Worm (Caenorhabditis elegans) whole organism, midembryonic: ENCODE data around the gene ceh-81.

Experiments used
- T22C8.4 ChIP-seq: fragments of 200-800 bp; sonication (Bioruptor generic); IDR thresholded peaks from 2 replicates; pipeline ENCODE4 v1.3.6; 2022; ENCODE audit warnings: missing genetic modification characterization, missing compliant biosample characterization
- cog-1 ChIP-seq: sonication (generic microtip); optimal IDR thresholded peaks from 2 replicates; lab custom pipeline; 2016; ENCODE audit warnings: missing genetic modification characterization, missing compliant biosample characterization
- flt-1 ChIP-seq: fragments of 200-800 bp; sonication (Bioruptor generic); IDR thresholded peaks from 2 replicates; pipeline ENCODE4 v1.3.6; 2022; ENCODE audit warnings: missing genetic modification characterization, missing compliant biosample characterization
- klf-2 ChIP-seq: fragments of 200-800 bp; sonication (Bioruptor generic); conservative IDR thresholded peaks from 2 replicates; pipeline ENCODE4 v1.3.6; 2022; ENCODE audit warnings: missing genetic modification reagents, missing genetic modification characterization, missing compliant biosample characterization
- med-1 ChIP-seq: sonication (generic microtip); optimal IDR thresholded peaks from 2 replicates; lab custom pipeline; 2017; ENCODE audit warnings: missing genetic modification characterization, mild to moderate bottlenecking, missing compliant biosample characterization, antibody characterized with exemption, missing genetic modification reagents; ENCODE audit not compliant: insufficient read depth
- ref-1 ChIP-seq: fragments of 200-800 bp; sonication (Bioruptor generic); conservative IDR thresholded peaks from 2 replicates; pipeline ENCODE4 v1.3.6; 2022; ENCODE audit warnings: missing genetic modification reagents, missing genetic modification characterization, missing compliant biosample characterization
- tab-1 ChIP-seq: fragments of 200-800 bp; sonication (Bioruptor generic); IDR thresholded peaks from 2 replicates; pipeline ENCODE4 v1.3.6; 2022; ENCODE audit warnings: missing genetic modification characterization, missing compliant biosample characterization
- ztf-23 ChIP-seq: fragments of 200-800 bp; sonication (Bioruptor generic); IDR thresholded peaks from 2 replicates; pipeline ENCODE4 v1.3.6; 2022; ENCODE audit warnings: missing genetic modification reagents, missing genetic modification characterization, missing compliant biosample characterization
- ztf-29 ChIP-seq: fragments of 200-800 bp; sonication (Bioruptor generic); IDR thresholded peaks from 2 replicates; pipeline ENCODE4 v1.3.6; 2022; ENCODE audit warnings: missing genetic modification reagents, missing genetic modification characterization, missing compliant biosample characterization

The ceh-81 gene

DNA sequence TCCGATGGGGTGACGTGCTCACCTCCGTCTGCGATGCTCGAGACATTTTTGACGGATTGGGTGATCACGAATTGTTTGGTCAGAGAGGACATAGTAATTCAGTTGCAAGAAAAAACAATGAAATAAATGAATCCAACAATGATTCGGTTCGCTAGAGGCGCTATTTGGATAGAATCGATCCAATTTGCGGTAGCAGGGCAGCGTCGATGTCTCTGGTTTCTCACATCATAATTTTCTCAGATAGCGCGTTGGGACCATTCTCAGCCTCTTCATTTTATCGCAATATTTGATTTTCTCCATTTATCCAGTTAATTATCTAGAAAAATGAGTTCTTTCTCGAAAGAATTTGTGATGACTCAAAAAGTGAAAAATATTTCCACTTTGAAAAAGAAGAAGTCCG is 23.8 kb upstream of the ceh-81 start, which contains the start of gene sdz-18:
TSS of gene sdz-18 (minus strand) at position 101 of the 400 bp plus-strand sequence.
- no peak for TF ChIP-seq ref-1 (GFP tag; lab: Robert Waterston, UW)
- TF ChIP-seq ztf-23 (GFP tag; lab: Robert Waterston, UW) = no peak
- no peak for TF ChIP-seq flt-1 (GFP tag; lab: Robert Waterston, UW)
- TF ChIP-seq cog-1 (tag; lab: Kevin White, UChicago) = no peak
- no peak for TF ChIP-seq med-1 (GFP tag; lab: Kevin White, UChicago)
- TF ChIP-seq tab-1 (GFP tag; lab: Robert Waterston, UW) = no peak
- TF ChIP-seq ztf-29 (GFP tag; lab: Robert Waterston, UW) = no peak
- no peak for TF ChIP-seq klf-2 (GFP tag; lab: Robert Waterston, UW)
- no peak for TF ChIP-seq T22C8.4 (GFP tag; lab: Robert Waterston, UW)

- no peak for TF ChIP-seq ztf-23 (GFP tag; lab: Robert Waterston, UW)
- no peak for TF ChIP-seq klf-2 (GFP tag; lab: Robert Waterston, UW)
- TF ChIP-seq cog-1 (tag; lab: Kevin White, UChicago) = no peak
- no peak for TF ChIP-seq flt-1 (GFP tag; lab: Robert Waterston, UW)
- TF ChIP-seq tab-1 (GFP tag; lab: Robert Waterston, UW) = no peak
- TF ChIP-seq T22C8.4 (GFP tag; lab: Robert Waterston, UW) = no peak
- no peak for TF ChIP-seq ztf-29 (GFP tag; lab: Robert Waterston, UW)
- no peak for TF ChIP-seq med-1 (GFP tag; lab: Kevin White, UChicago)
- no peak for TF ChIP-seq ref-1 (GFP tag; lab: Robert Waterston, UW)
Measured at ce11 chrII:1709959-1710358, 20.2 kb upstream of the ceh-81 start, which contains the start of gene fbxa-184. Gene fbxa-184 (plus strand): TSS chrII:1710259.

ce11 chrII:1712938-1713337 is 17.3 kb upstream of the ceh-81 start, which contains the start of gene btb-7:
Gene btb-7 (plus strand): TSS chrII:1713238.
- TF ChIP-seq ref-1 (GFP tag; lab: Robert Waterston, UW) = no peak
- TF ChIP-seq ztf-23 (GFP tag; lab: Robert Waterston, UW) = no peak
- TF ChIP-seq T22C8.4 (GFP tag; lab: Robert Waterston, UW) = no peak
- no peak for TF ChIP-seq cog-1 (tag; lab: Kevin White, UChicago)
- TF ChIP-seq flt-1 (GFP tag; lab: Robert Waterston, UW) = no peak
- TF ChIP-seq klf-2 (GFP tag; lab: Robert Waterston, UW) = no peak
- no peak for TF ChIP-seq med-1 (GFP tag; lab: Kevin White, UChicago)
- no peak for TF ChIP-seq tab-1 (GFP tag; lab: Robert Waterston, UW)

ce11 chrII:1714772-1715353 is 15.3 kb upstream of the ceh-81 start, which contains the start of gene btb-6:
Gene btb-6 (plus strand): TSS chrII:1715303.
- TF ChIP-seq tab-1 (GFP tag; lab: Robert Waterston, UW) (0 out of 2 replicates have a peak, but pooled peaks have one; percentile 53), ref-1 (GFP tag; lab: Robert Waterston, UW) (no peak)

- TF ChIP-seq cog-1 (tag; lab: Kevin White, UChicago) = no peak
- no peak for TF ChIP-seq flt-1 (GFP tag; lab: Robert Waterston, UW)
- TF ChIP-seq ztf-23 (GFP tag; lab: Robert Waterston, UW) = no peak
- no peak for TF ChIP-seq T22C8.4 (GFP tag; lab: Robert Waterston, UW)
- no peak for TF ChIP-seq tab-1 (GFP tag; lab: Robert Waterston, UW)
- TF ChIP-seq ref-1 (GFP tag; lab: Robert Waterston, UW) = no peak
- no peak for TF ChIP-seq med-1 (GFP tag; lab: Kevin White, UChicago)
- no peak for TF ChIP-seq klf-2 (GFP tag; lab: Robert Waterston, UW)
- TF ChIP-seq ztf-29 (GFP tag; lab: Robert Waterston, UW) = no peak
Measured at ce11 chrII:1719153-1719552, 11.1 kb upstream of the ceh-81 start, which contains the start of gene fbxb-48. Gene fbxb-48 (minus strand): TSS chrII:1719253.

ce11 chrII:1722394-1722793 is 7.8 kb upstream of the ceh-81 start, which contains the start of the genes fbxb-5 and btb-8:
Gene fbxb-5 (minus strand): TSS chrII:1722494.
Gene btb-8 (plus strand): TSS chrII:1722770.
- TF ChIP-seq ztf-29 (GFP tag; lab: Robert Waterston, UW) (no peak), ref-1 (GFP tag; lab: Robert Waterston, UW) (no peak), cog-1 (tag; lab: Kevin White, UChicago) (no peak), tab-1 (GFP tag; lab: Robert Waterston, UW) (no peak), flt-1 (GFP tag; lab: Robert Waterston, UW) (no peak), med-1 (GFP tag; lab: Kevin White, UChicago) (no peak), T22C8.4 (GFP tag; lab: Robert Waterston, UW) (no peak), ztf-23 (GFP tag; lab: Robert Waterston, UW) (no peak), klf-2 (GFP tag; lab: Robert Waterston, UW) (no peak)

ce11 chrII:1724314-1724713 is 5.9 kb upstream of the ceh-81 start, which contains the start of gene fbxb-11:
Gene fbxb-11 (plus strand): TSS chrII:1724614.
- TF ChIP-seq ztf-29 (GFP tag; lab: Robert Waterston, UW) = no peak
- TF ChIP-seq klf-2 (GFP tag; lab: Robert Waterston, UW) = no peak
- no peak for TF ChIP-seq cog-1 (tag; lab: Kevin White, UChicago)
- TF ChIP-seq T22C8.4 (GFP tag; lab: Robert Waterston, UW) = no peak
- no peak for TF ChIP-seq ztf-23 (GFP tag; lab: Robert Waterston, UW)
- TF ChIP-seq med-1 (GFP tag; lab: Kevin White, UChicago) = no peak
- TF ChIP-seq tab-1 (GFP tag; lab: Robert Waterston, UW) = no peak
- TF ChIP-seq flt-1 (GFP tag; lab: Robert Waterston, UW) = no peak
- no peak for TF ChIP-seq ref-1 (GFP tag; lab: Robert Waterston, UW)

DNA sequence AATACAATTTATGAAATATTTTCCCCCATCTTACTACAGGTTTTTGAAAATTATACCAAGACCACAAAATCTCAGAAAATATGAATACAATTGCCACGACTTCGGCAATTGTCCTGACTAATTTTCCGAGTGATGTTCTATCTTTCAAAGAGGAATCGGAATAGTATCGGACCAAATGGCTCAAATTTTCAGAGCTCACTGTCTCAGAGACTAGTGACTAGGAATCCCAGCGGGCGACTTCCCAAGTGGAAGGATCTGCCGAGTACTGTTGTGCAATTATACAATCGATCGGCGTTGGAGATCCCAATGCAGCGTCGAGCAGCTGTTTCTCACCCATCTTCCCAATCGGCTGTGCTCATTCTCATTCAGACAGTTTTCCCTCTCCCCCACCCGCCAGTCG is 4.5 kb upstream of the ceh-81 start, which contains the start of gene F45C12.17:
TSS of gene F45C12.17 (plus strand) at position 377 of the 400 bp plus-strand sequence.
- TF ChIP-seq cog-1 (tag; lab: Kevin White, UChicago) = no peak
- TF ChIP-seq flt-1 (GFP tag; lab: Robert Waterston, UW) = 0 out of 2 replicates have a peak, but pooled peaks have one; percentile 21
- TF ChIP-seq klf-2 (GFP tag; lab: Robert Waterston, UW) = no peak
- TF ChIP-seq T22C8.4 (GFP tag; lab: Robert Waterston, UW) = no peak
- TF ChIP-seq tab-1 (GFP tag; lab: Robert Waterston, UW) = no peak
- TF ChIP-seq med-1 (GFP tag; lab: Kevin White, UChicago) = no peak
